Worm (Caenorhabditis elegans): ENCODE measurements around the gene C17C3.15.

DNA sequence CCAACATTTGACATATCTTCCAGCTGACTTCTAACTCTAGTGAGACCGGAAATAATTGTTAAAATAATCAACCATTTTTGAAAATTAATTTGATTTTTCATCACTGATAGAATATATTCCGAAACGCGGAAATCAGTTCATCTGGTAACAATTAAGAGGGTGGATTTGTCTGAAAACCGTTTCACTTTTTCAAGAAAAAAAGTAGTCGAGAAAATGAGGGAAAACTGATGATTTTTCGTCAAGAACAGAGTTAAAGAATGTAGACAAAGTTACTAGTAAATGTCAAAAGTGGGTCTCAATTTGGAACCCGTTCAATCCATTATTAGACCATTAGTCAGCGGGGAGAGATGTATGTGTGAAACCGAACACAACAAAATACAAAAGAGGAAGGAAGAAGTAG, 32.7 kb downstream of the C17C3.15 start, which contains the start of gene C17G10.6:
- TF ChIP-seq vab-7 (GFP tag; IDR thresholded peaks at IDR 0.05) = no peak
- no peak for TF ChIP-seq skn-1 (tag; optimal IDR thresholded peaks at IDR 0.05)
- TF ChIP-seq attf-4 (tag; optimal IDR thresholded peaks at IDR 0.05) = no peak
- TF ChIP-seq aly-2 (tag; optimal IDR thresholded peaks at IDR 0.05) = no peak
- no peak for TF ChIP-seq snpc-4 (tag; optimal IDR thresholded peaks at IDR 0.05)
- no peak for TF ChIP-seq nhr-76 (tag; optimal IDR thresholded peaks at IDR 0.05)
- no peak for TF ChIP-seq lin-15B (tag; optimal IDR thresholded peaks at IDR 0.05)
